Worm (Caenorhabditis elegans): ENCODE data around the gene fbxa-111.

The fbxa-111 gene

DNA sequence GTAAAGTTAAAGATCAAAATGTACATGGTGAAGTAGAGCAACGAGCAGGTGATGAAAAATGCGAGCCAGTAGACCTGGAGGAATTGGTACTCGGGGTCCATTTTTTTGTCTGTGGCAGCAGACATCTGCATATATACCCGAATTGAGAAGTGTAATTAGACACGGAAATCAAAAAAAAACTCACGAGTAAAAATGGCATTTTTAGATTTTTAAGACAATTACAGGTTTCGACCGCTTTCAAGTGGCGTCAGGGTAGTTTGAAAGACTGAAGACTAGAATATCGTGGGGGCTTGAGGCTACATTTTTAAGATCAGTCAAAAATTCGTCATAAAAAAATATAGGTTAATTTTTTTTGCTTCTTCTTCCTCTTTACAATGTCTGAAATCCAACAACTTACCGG, 46.8 kb downstream of the fbxa-111 start, which contains the start of gene srd-68:
Gene srd-68 (minus strand): TSS at position 101 of the 400 bp plus-strand sequence.
- no peak for TF ChIP-seq mec-3 (tag; optimal IDR thresholded peaks at IDR 0.05; ENCODE audit: borderline replicate concordance)

DNA sequence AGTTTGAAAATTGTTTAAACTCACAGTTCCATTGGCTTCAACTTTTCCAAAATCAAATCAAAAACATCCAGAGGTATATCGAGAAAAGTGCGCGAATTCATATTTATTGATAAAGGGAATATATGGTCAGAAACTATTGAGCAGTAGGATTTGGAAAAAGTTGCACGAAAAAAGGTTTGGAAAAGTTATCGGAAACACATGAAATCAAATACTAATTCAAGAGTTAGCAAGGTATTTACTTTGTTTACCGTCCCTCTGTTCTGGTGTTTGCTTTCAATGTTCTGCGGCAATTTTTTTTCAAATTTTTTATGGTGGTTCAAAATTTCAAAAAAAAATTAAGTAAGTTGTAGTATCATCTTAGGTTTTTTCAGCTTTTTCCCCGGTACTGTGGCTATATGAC, 50.2 kb downstream of the fbxa-111 start, which contains the start of gene fbxa-45:
Gene fbxa-45 (minus strand): TSS at position 101 of the 400 bp plus-strand sequence.
- no peak for TF ChIP-seq T23F11.4 (GFP tag; optimal IDR thresholded peaks at IDR 0.05)
- TF ChIP-seq C38D4.7 (GFP tag; optimal IDR thresholded peaks at IDR 0.05), result no peak
- no peak for TF ChIP-seq hlh-30 (tag; optimal IDR thresholded peaks at IDR 0.05; ENCODE audit: insufficient read depth)
